Worm (Caenorhabditis elegans): Measurements from ENCODE around the gene pph-4.2.
A peak's percentile ranks its signal among the peaks of the same experiment; 100 is the strongest.

pph-4.2 gene

DNA sequence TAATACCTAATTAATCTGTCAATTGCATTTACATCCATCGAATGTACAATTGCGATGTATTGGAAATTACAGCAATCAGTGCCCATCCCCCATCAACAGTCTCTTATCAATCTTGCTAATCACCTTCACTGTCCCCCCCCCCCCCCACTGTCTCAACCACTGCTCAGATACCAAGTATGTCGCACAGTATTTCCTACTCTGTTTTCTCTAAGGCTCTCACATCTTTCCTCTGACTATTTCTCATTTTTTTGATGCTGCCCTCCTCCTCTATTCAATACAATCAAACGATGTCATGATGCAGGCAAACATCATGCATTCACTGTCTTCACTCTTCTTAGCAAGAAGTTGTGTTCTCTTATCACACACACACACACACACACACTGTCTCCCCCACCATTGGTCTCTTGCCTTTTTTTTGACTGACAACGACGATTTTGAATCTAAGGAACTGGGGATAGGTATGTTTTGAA lies 49.5 kb downstream of the pph-4.2 start, which contains the start of the genes zip-12 and Y75B8A.63:
zip-12 (plus strand) TSS at position 387 of the 470 bp plus-strand sequence.
Y75B8A.63 (plus strand) TSS at position 420 of the 470 bp plus-strand sequence.
- peak; percentile 25 for TF ChIP-seq nfya-1 (tag; optimal IDR thresholded peaks at IDR 0.05; ENCODE audit: insufficient read depth)
- TF ChIP-seq elt-2 (tag; optimal IDR thresholded peaks at IDR 0.05), result peak; percentile 91
- peak; percentile 55 for TF ChIP-seq pqm-1 (tag; optimal IDR thresholded peaks at IDR 0.05)
- no peak for TF ChIP-seq nhr-43 (tag; optimal IDR thresholded peaks at IDR 0.05; ENCODE audit: poor library complexity, severe bottlenecking)
- TF ChIP-seq unc-62 (GFP tag; optimal IDR thresholded peaks at IDR 0.05), result no peak
- TF ChIP-seq pha-4 (tag; optimal IDR thresholded peaks at IDR 0.05), result peak; percentile 21
- TF ChIP-seq ceh-82 (tag; optimal IDR thresholded peaks at IDR 0.05), result no peak
- no peak for TF ChIP-seq nhr-12 (tag; optimal IDR thresholded peaks at IDR 0.05)
- no peak for TF ChIP-seq skn-1 (tag; optimal IDR thresholded peaks at IDR 0.05)
- no peak for TF ChIP-seq tbx-2 (tag; optimal IDR thresholded peaks at IDR 0.05)
- peak; percentile 1 for TF ChIP-seq jun-1 (tag; optimal IDR thresholded peaks at IDR 0.05)
- peak in 1 of 3 experiments; percentile 18 for TF ChIP-seq elt-3 (tag; optimal IDR thresholded peaks at IDR 0.05)

DNA sequence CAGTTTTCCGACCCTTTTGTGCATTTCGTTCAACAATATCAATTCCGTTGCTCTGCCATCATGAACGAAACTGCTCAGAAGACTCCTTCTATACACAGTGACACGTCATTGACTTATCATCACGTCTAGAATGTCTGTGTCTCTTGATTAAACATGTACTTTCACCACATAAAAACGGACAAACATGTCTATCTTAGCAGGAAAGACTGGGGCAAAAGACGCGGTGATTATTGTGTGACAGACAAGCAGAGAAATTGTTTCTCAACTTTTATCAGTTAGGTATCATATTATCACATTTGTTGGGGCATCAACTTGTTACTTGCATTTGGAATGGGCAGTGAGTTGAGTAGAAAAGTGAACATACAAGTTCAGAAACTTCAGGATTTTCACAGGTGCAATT lies 51.8 kb downstream of the pph-4.2 start:
- TF ChIP-seq ceh-82 (tag; optimal IDR thresholded peaks at IDR 0.05) (no peak), fkh-2 (tag; optimal IDR thresholded peaks at IDR 0.05) (no peak), nhr-12 (tag; optimal IDR thresholded peaks at IDR 0.05) (no peak), skn-1 (tag; optimal IDR thresholded peaks at IDR 0.05) (peak; percentile 39), egl-5 (tag; optimal IDR thresholded peaks at IDR 0.05) (no peak), mml-1 (tag; optimal IDR thresholded peaks at IDR 0.05) (no peak), R02D3.7 (tag; optimal IDR thresholded peaks at IDR 0.05) (no peak), ztf-11 (tag; optimal IDR thresholded peaks at IDR 0.05) (no peak), elt-3 (tag; optimal IDR thresholded peaks at IDR 0.05) (no peak), nhr-23 (tag; optimal IDR thresholded peaks at IDR 0.05) (no peak), elt-2 (tag; optimal IDR thresholded peaks at IDR 0.05) (peak; percentile 96), hmg-11 (tag; optimal IDR thresholded peaks at IDR 0.05) (no peak), pqm-1 (tag; optimal IDR thresholded peaks at IDR 0.05) (peak; percentile 85), lin-39 (tag; optimal IDR thresholded peaks at IDR 0.05) (no peak), aly-2 (tag; optimal IDR thresholded peaks at IDR 0.05) (no peak), fos-1 (tag; optimal IDR thresholded peaks at IDR 0.05) (no peak), ztf-4 (tag; optimal IDR thresholded peaks at IDR 0.05) (no peak), ceh-28 (tag; optimal IDR thresholded peaks at IDR 0.05) (no peak), nhr-76 (tag; optimal IDR thresholded peaks at IDR 0.05) (no peak), elt-1 (tag; optimal IDR thresholded peaks at IDR 0.05) (no peak), jun-1 (tag; optimal IDR thresholded peaks at IDR 0.05) (peak; percentile 62), tbx-2 (tag; optimal IDR thresholded peaks at IDR 0.05) (no peak), snpc-4 (tag; optimal IDR thresholded peaks at IDR 0.05) (no peak), nhr-237 (tag; optimal IDR thresholded peaks at IDR 0.05) (no peak), nhr-25 (tag; optimal IDR thresholded peaks at IDR 0.05) (no peak), unc-39 (tag; optimal IDR thresholded peaks at IDR 0.05) (no peak), nhr-43 (tag; optimal IDR thresholded peaks at IDR 0.05; ENCODE audit: poor library complexity, severe bottlenecking) (no peak), nhr-67 (tag; optimal IDR thresholded peaks at IDR 0.05) (no peak), sea-2 (GFP tag; optimal IDR thresholded peaks at IDR 0.05) (no peak), ceh-16 (tag; optimal IDR thresholded peaks at IDR 0.05) (no peak), nhr-77 (tag; optimal IDR thresholded peaks at IDR 0.05) (no peak), eor-1 (tag; optimal IDR thresholded peaks at IDR 0.05) (no peak), daf-12 (tag; optimal IDR thresholded peaks at IDR 0.05) (no peak), zag-1 (tag; optimal IDR thresholded peaks at IDR 0.05) (no peak), unc-62 (GFP tag; optimal IDR thresholded peaks at IDR 0.05) (no peak), mdl-1 (tag; optimal IDR thresholded peaks at IDR 0.05) (no peak), egl-27 (tag; optimal IDR thresholded peaks at IDR 0.05) (no peak), nfya-1 (tag; optimal IDR thresholded peaks at IDR 0.05; ENCODE audit: insufficient read depth) (peak; percentile 36), ceh-9 (tag; optimal IDR thresholded peaks at IDR 0.05) (no peak), fkh-10 (GFP tag; optimal IDR thresholded peaks at IDR 0.05) (no peak), nhr-28 (tag; optimal IDR thresholded peaks at IDR 0.05) (no peak), lin-15B (tag; optimal IDR thresholded peaks at IDR 0.05) (no peak), ama-1 (optimal IDR thresholded peaks at IDR 0.05) (no peak), lsy-12 (tag; optimal IDR thresholded peaks at IDR 0.05) (no peak), nhr-11 (tag; optimal IDR thresholded peaks at IDR 0.05) (no peak), ZK546.5 (tag; optimal IDR thresholded peaks at IDR 0.05) (no peak), pha-4 (tag; optimal IDR thresholded peaks at IDR 0.05) (peak; percentile 34)

Measured in whole organism, L3 larva.